Fruit fly (Drosophila melanogaster): ENCODE data around the gene CG10467.
A peak's percentile ranks its signal among the peaks of the same experiment; 100 is the strongest.

- TF ChIP-seq psq (GFP tag; optimal IDR thresholded peaks at IDR 0.05) (no peak), Dif (GFP tag; optimal IDR thresholded peaks at IDR 0.05; ENCODE audit: partially characterized antibody) (peak; percentile 2), ey (GFP tag; optimal IDR thresholded peaks at IDR 0.05) (no peak), Myc (optimal IDR thresholded peaks at IDR 0.05) (no peak), h (GFP tag; optimal IDR thresholded peaks at IDR 0.05) (no peak), Sp1 (GFP tag; optimal IDR thresholded peaks at IDR 0.05) (no peak), Dfd (GFP tag; optimal IDR thresholded peaks at IDR 0.05) (no peak)
These were observed 18.1 kb downstream of the CG10467 start, which contains the start of gene ssp6 for dm6 chr3L:6076429-6076828.
